Fruit fly (Drosophila melanogaster) whole organism, embryonic: ENCODE results near the gene CG42764.

ENCODE experiments used
- Abd-B ChIP-seq: fragments of 200-800 bp; sonication (Bioruptor generic); optimal IDR thresholded peaks from 2 replicates; lab custom pipeline; 2018; ENCODE audit warnings: missing biosample characterization, mild to moderate bottlenecking, missing genetic modification characterization, moderate library complexity
- Ada2b ChIP-seq: fragments of 200-800 bp; sonication (Bioruptor generic); IDR thresholded peaks from 2 replicates; pipeline ENCODE4 v1.3.6; 2022; ENCODE audit warnings: missing biosample characterization, missing genetic modification characterization
- Adf1 ChIP-seq: fragments of 200-800 bp; sonication (Bioruptor generic); IDR thresholded peaks from 2 replicates; pipeline ENCODE4 v1.3.6; 2022; ENCODE audit warnings: missing biosample characterization, missing genetic modification characterization
- Bdp1 ChIP-seq: fragments of 200-800 bp; sonication (Bioruptor generic); optimal IDR thresholded peaks from 3 replicates; lab custom pipeline; 2016; ENCODE audit warnings: missing biosample characterization, missing genetic modification characterization
- C15 ChIP-seq: fragments of 200-800 bp; sonication (Bioruptor generic); IDR thresholded peaks from 3 replicates; pipeline ENCODE4 v1.3.6; 2022; ENCODE audit warnings: missing biosample characterization, missing genetic modification characterization
- CG1024 ChIP-seq: fragments of 200-800 bp; sonication (Bioruptor generic); IDR thresholded peaks from 2 replicates; pipeline ENCODE4 v1.3.6; 2022; ENCODE audit warnings: missing biosample characterization, missing genetic modification characterization
- CG10543 ChIP-seq: fragments of 200-800 bp; sonication (Bioruptor generic); optimal IDR thresholded peaks from 3 replicates; lab custom pipeline; 2017; ENCODE audit warnings: missing biosample characterization, mild to moderate bottlenecking, missing genetic modification characterization, moderate library complexity
- CG11723 ChIP-seq: fragments of 200-800 bp; sonication (Bioruptor generic); optimal IDR thresholded peaks from 2 replicates; lab custom pipeline; 2017; ENCODE audit warnings: missing biosample characterization, mild to moderate bottlenecking, missing genetic modification characterization
- CG1233 ChIP-seq: fragments of 200-800 bp; sonication (Bioruptor generic); optimal IDR thresholded peaks from 4 replicates; lab custom pipeline; 2018; ENCODE audit warnings: missing biosample characterization, mild to moderate bottlenecking, missing genetic modification characterization
- CG12391 ChIP-seq: fragments of 200-800 bp; sonication (Bioruptor generic); optimal IDR thresholded peaks from 3 replicates; lab custom pipeline; 2018; ENCODE audit warnings: missing biosample characterization, mild to moderate bottlenecking, missing genetic modification characterization, moderate library complexity
- CG12942 ChIP-seq: fragments of 200-800 bp; sonication (Bioruptor generic); optimal IDR thresholded peaks from 3 replicates; lab custom pipeline; 2016; ENCODE audit warnings: missing biosample characterization, missing genetic modification characterization
- CG13894 ChIP-seq: fragments of 200-800 bp; sonication (Bioruptor generic); optimal IDR thresholded peaks from 3 replicates; lab custom pipeline; 2018; ENCODE audit warnings: missing biosample characterization, mild to moderate bottlenecking, missing genetic modification characterization, moderate library complexity
- CG14860 ChIP-seq: fragments of 200-800 bp; sonication (Bioruptor generic); IDR thresholded peaks from 3 replicates; pipeline ENCODE4 v1.3.6; 2022; ENCODE audit warnings: missing biosample characterization, missing genetic modification characterization; ENCODE audit not compliant: partially characterized antibody
- CG15269 ChIP-seq: fragments of 200-800 bp; sonication (Bioruptor generic); optimal IDR thresholded peaks from 2 replicates; lab custom pipeline; 2018; ENCODE audit warnings: missing biosample characterization, mild to moderate bottlenecking, missing genetic modification characterization, moderate library complexity
- CG1529 ChIP-seq: fragments of 200-800 bp; sonication (Bioruptor generic); optimal IDR thresholded peaks from 3 replicates; lab custom pipeline; 2018; ENCODE audit warnings: missing biosample characterization, missing genetic modification characterization
- CG17186 ChIP-seq: fragments of 200-800 bp; sonication (Bioruptor generic); optimal IDR thresholded peaks from 3 replicates; lab custom pipeline; 2017; ENCODE audit warnings: missing biosample characterization, missing genetic modification reagents, missing genetic modification characterization
- CG17568 ChIP-seq: fragments of 200-800 bp; sonication (Bioruptor generic); optimal IDR thresholded peaks from 2 replicates; lab custom pipeline; 2018; ENCODE audit warnings: missing biosample characterization, mild to moderate bottlenecking, missing genetic modification characterization, moderate library complexity
- CG32772 ChIP-seq: fragments of 200-800 bp; sonication (Bioruptor generic); IDR thresholded peaks from 2 replicates; pipeline ENCODE4 v1.3.6; 2022; ENCODE audit warnings: missing biosample characterization, missing genetic modification characterization
- CG3281 ChIP-seq: fragments of 200-800 bp; sonication (Bioruptor generic); optimal IDR thresholded peaks from 3 replicates; lab custom pipeline; 2017; ENCODE audit warnings: missing biosample characterization, mild to moderate bottlenecking, missing genetic modification characterization
- CG43689 ChIP-seq: fragments of 200-800 bp; sonication (Bioruptor generic); IDR thresholded peaks from 2 replicates; pipeline ENCODE4 v1.3.6; 2022; ENCODE audit warnings: missing biosample characterization, missing genetic modification characterization
- CG6765 ChIP-seq: fragments of 200-800 bp; sonication (Bioruptor generic); optimal IDR thresholded peaks from 3 replicates; lab custom pipeline; 2017; ENCODE audit warnings: missing biosample characterization, mild to moderate bottlenecking, missing genetic modification characterization
- CG6813 ChIP-seq: fragments of 200-800 bp; sonication (Bioruptor generic); optimal IDR thresholded peaks from 2 replicates; lab custom pipeline; 2017; ENCODE audit warnings: missing biosample characterization, missing genetic modification characterization, mild to moderate bottlenecking, moderate library complexity, missing genetic modification reagents
- CG6854 ChIP-seq: fragments of 200-800 bp; sonication (Bioruptor generic); optimal IDR thresholded peaks from 3 replicates; lab custom pipeline; 2017; ENCODE audit warnings: missing biosample characterization, mild to moderate bottlenecking, missing genetic modification characterization
- CG7963 ChIP-seq: fragments of 200-800 bp; sonication (Bioruptor generic); IDR thresholded peaks from 3 replicates; pipeline ENCODE4 v1.3.6; 2022; ENCODE audit warnings: missing biosample characterization, missing genetic modification characterization; ENCODE audit not compliant: partially characterized antibody
- CG9437 ChIP-seq: fragments of 200-800 bp; sonication (Bioruptor generic); optimal IDR thresholded peaks from 2 replicates; lab custom pipeline; 2018; ENCODE audit warnings: missing biosample characterization, mild to moderate bottlenecking, missing genetic modification characterization
- CG9817 ChIP-seq: fragments of 200-800 bp; sonication (Bioruptor generic); optimal IDR thresholded peaks from 2 replicates; lab custom pipeline; 2018; ENCODE audit warnings: missing biosample characterization, mild to moderate bottlenecking, missing genetic modification characterization, moderate library complexity
- D19B ChIP-seq: fragments of 200-800 bp; sonication (Bioruptor generic); optimal IDR thresholded peaks from 2 replicates; lab custom pipeline; 2017; ENCODE audit warnings: missing biosample characterization, mild to moderate bottlenecking, missing genetic modification characterization
- Fer3 ChIP-seq: fragments of 200-800 bp; sonication (Bioruptor generic); optimal IDR thresholded peaks from 2 replicates; lab custom pipeline; 2018; ENCODE audit warnings: missing biosample characterization, mild to moderate bottlenecking, missing genetic modification characterization, moderate library complexity
- NK7.1 ChIP-seq: fragments of 200-800 bp; sonication (Bioruptor generic); optimal IDR thresholded peaks from 3 replicates; lab custom pipeline; 2016; ENCODE audit warnings: missing biosample characterization, missing genetic modification characterization
- Xbp1 ChIP-seq: fragments of 200-800 bp; sonication (Bioruptor generic); optimal IDR thresholded peaks from 3 replicates; lab custom pipeline; 2016; ENCODE audit warnings: missing biosample characterization, mild to moderate bottlenecking, missing genetic modification characterization
- bowl ChIP-seq: fragments of 200-800 bp; sonication (Bioruptor generic); IDR thresholded peaks from 2 replicates; pipeline ENCODE4 v1.3.6; 2022; ENCODE audit warnings: missing biosample characterization, missing genetic modification characterization
- cato ChIP-seq: fragments of 200-800 bp; sonication (Bioruptor generic); optimal IDR thresholded peaks from 2 replicates; lab custom pipeline; 2016; ENCODE audit warnings: missing biosample characterization, missing genetic modification characterization, borderline replicate concordance
- dimm ChIP-seq: fragments of 200-800 bp; sonication (Bioruptor generic); IDR thresholded peaks from 2 replicates; pipeline ENCODE4 v1.3.6; 2022; ENCODE audit warnings: missing biosample characterization, missing genetic modification characterization
- eve ChIP-seq, 2 experiments: fragments of >200 bp; optimal IDR thresholded peaks; 2 replicates each; lab custom pipeline; 2017; ENCODE audit warnings: missing biosample characterization in 2 of 2, missing genetic modification characterization in 2 of 2
- fd102C ChIP-seq: fragments of 200-800 bp; sonication (Bioruptor generic); optimal IDR thresholded peaks from 2 replicates; lab custom pipeline; 2018; ENCODE audit warnings: missing biosample characterization, mild to moderate bottlenecking, missing genetic modification characterization, moderate library complexity
- ftz-f1 ChIP-seq: fragments of 200-800 bp; sonication (Bioruptor generic); optimal IDR thresholded peaks from 2 replicates; lab custom pipeline; 2016; ENCODE audit warnings: missing biosample characterization, missing genetic modification characterization
- gem ChIP-seq: fragments of 200-800 bp; sonication (Bioruptor generic); optimal IDR thresholded peaks from 2 replicates; lab custom pipeline; 2019; ENCODE audit warnings: missing biosample characterization, mild to moderate bottlenecking, missing genetic modification characterization, moderate library complexity
- gfzf ChIP-seq: fragments of 200-800 bp; sonication (Bioruptor generic); optimal IDR thresholded peaks from 2 replicates; lab custom pipeline; 2016; ENCODE audit warnings: missing biosample characterization, mild to moderate bottlenecking, missing genetic modification characterization, moderate library complexity
- gsb ChIP-seq: fragments of 200-800 bp; sonication (Bioruptor generic); IDR thresholded peaks from 2 replicates; pipeline ENCODE4 v1.3.6; 2022; ENCODE audit warnings: missing biosample characterization, missing genetic modification characterization
- nmo ChIP-seq: fragments of 200-800 bp; sonication (Bioruptor generic); optimal IDR thresholded peaks from 2 replicates; lab custom pipeline; 2018; ENCODE audit warnings: missing biosample characterization, mild to moderate bottlenecking, missing genetic modification characterization, moderate library complexity
- pan ChIP-seq, 4 experiments: fragments of >200 bp in 3 of 4; fragments of 200-800 bp in 1 of 4; sonication (Bioruptor generic) in 1 of 4; optimal IDR thresholded peaks in 3 of 4; IDR thresholded peaks in 1 of 4; 2 replicates each; pipeline versions ENCODE4 v1.3.6 to Lab custom; 2017 to 2022; ENCODE audit warnings: missing biosample characterization in 2 of 4, missing genetic modification characterization in 2 of 4, mixed read lengths in 1 of 4
- pfk ChIP-seq: fragments of 200-800 bp; sonication (Bioruptor generic); optimal IDR thresholded peaks from 2 replicates; lab custom pipeline; 2018; ENCODE audit warnings: missing biosample characterization, mild to moderate bottlenecking, missing genetic modification characterization, moderate library complexity
- psq ChIP-seq: fragments of 200-800 bp; sonication (Bioruptor generic); optimal IDR thresholded peaks from 2 replicates; lab custom pipeline; 2017; ENCODE audit warnings: missing biosample characterization, missing genetic modification characterization
- salm ChIP-seq: fragments of 200-800 bp; sonication (Bioruptor generic); optimal IDR thresholded peaks from 2 replicates; lab custom pipeline; 2018; ENCODE audit warnings: missing biosample characterization, mild to moderate bottlenecking, missing genetic modification characterization
- slou ChIP-seq: fragments of 200-800 bp; sonication (Bioruptor generic); optimal IDR thresholded peaks from 3 replicates; lab custom pipeline; 2016; ENCODE audit warnings: missing biosample characterization, missing genetic modification characterization
- slp2 ChIP-seq: fragments of 200-800 bp; sonication (Bioruptor generic); optimal IDR thresholded peaks from 2 replicates; lab custom pipeline; 2016; ENCODE audit warnings: missing biosample characterization, missing genetic modification characterization
- sna ChIP-seq: fragments of 200-800 bp; sonication (Bioruptor generic); IDR thresholded peaks from 2 replicates; pipeline ENCODE4 v1.3.6; 2022; ENCODE audit warnings: missing biosample characterization, missing genetic modification characterization; ENCODE audit not compliant: partially characterized antibody
- sob ChIP-seq: fragments of 200-800 bp; sonication (Bioruptor generic); IDR thresholded peaks from 2 replicates; pipeline ENCODE4 v1.3.6; 2022; ENCODE audit warnings: missing biosample characterization, missing genetic modification characterization
- vfl ChIP-seq: fragments of 200-800 bp; sonication (Bioruptor generic); optimal IDR thresholded peaks from 2 replicates; lab custom pipeline; 2016; ENCODE audit warnings: missing biosample characterization, missing genetic modification characterization
- wek ChIP-seq: fragments of 200-800 bp; sonication (Bioruptor generic); optimal IDR thresholded peaks from 3 replicates; lab custom pipeline; 2018; ENCODE audit warnings: missing biosample characterization, mild to moderate bottlenecking, missing genetic modification characterization, moderate library complexity
- zfh1 ChIP-seq: fragments of 200-800 bp; sonication (Bioruptor generic); IDR thresholded peaks from 3 replicates; pipeline ENCODE4 v1.3.6; 2022; ENCODE audit warnings: missing biosample characterization, missing genetic modification characterization

The CG42764 gene

DNA sequence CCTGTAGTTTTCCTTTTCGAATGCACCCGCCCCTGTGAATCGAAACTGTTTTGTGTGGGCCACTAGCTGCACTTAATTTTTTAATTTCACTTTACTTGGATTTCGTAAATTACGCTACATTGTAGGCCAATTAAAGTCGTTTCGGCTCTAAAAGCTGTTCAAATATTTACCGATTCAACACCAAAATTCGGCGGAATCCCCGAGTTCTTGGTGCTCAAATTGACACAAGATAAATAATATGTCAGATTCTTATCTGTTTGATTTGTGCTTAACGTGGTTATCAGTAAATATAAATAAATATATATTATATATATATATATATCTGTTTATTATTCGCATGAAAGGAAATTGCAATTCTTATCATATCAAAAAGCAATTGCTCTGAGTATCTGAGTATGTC is 17.9 kb downstream of the CG42764 start (continued):
- TF ChIP-seq sob (no peak), CG13894 (tag; lab: Kevin White, UChicago) (no peak), CG10543 (GFP tag; lab: Kevin White, UChicago) (peak; percentile 49), ftz-f1 (GFP tag; lab: Kevin White, UChicago) (no peak), Xbp1 (no peak), wek (GFP tag; lab: Kevin White, UChicago) (peak; percentile 51), CG7963 (GFP tag; lab: Robert Waterston, UW) (no peak), psq (GFP tag; lab: Kevin White, UChicago) (no peak), CG3281 (peak; percentile 80), pfk (GFP tag; lab: Kevin White, UChicago) (no peak), vfl (GFP tag; lab: Kevin White, UChicago) (no peak), Fer3 (tag; lab: Kevin White, UChicago) (peak; percentile 61), slp2 (GFP tag; lab: Kevin White, UChicago) (no peak), C15 (no peak), CG14860 (no peak), CG9437 (GFP tag; lab: Kevin White, UChicago) (no peak), gem (peak; percentile 27), D19B (peak; percentile 9), Abd-B (GFP tag; lab: Kevin White, UChicago) (no peak), fd102C (GFP tag; lab: Kevin White, UChicago) (peak; percentile 48), Ada2b (GFP tag; lab: Robert Waterston, UW) (no peak), CG1024 (GFP tag; lab: Robert Waterston, UW) (no peak), CG12942 (GFP tag; lab: Kevin White, UChicago) (no peak), CG43689 (GFP tag; lab: Robert Waterston, UW) (no peak), NK7.1 (GFP tag; lab: Kevin White, UChicago) (no peak), sna (no peak), CG9817 (tag; lab: Kevin White, UChicago) (peak; percentile 29), CG1233 (GFP tag; lab: Kevin White, UChicago) (peak; percentile 66), Bdp1 (GFP tag; lab: Kevin White, UChicago) (no peak), dimm (GFP tag; lab: Robert Waterston, UW) (no peak), CG11723 (no peak), zfh1 (GFP tag; lab: Robert Waterston, UW) (no peak), CG1529 (GFP tag; lab: Kevin White, UChicago) (no peak), CG17568 (GFP tag; lab: Kevin White, UChicago) (peak; percentile 68), CG6854 (GFP tag; lab: Kevin White, UChicago) (peak; percentile 74), Adf1 (GFP tag; lab: Robert Waterston, UW) (no peak), CG6765 (GFP tag; lab: Kevin White, UChicago) (peak; percentile 69), CG6813 (GFP tag; lab: Kevin White, UChicago) (peak; percentile 83), CG17186 (no peak), bowl (GFP tag; lab: Robert Waterston, UW) (no peak), nmo (GFP tag; lab: Kevin White, UChicago) (no peak), eve (GFP tag; optimal IDR thresholded peaks at IDR 0.05; lab: Kevin White, UChicago) (no peak), gsb (GFP tag; lab: Robert Waterston, UW) (no peak), pan (optimal IDR thresholded peaks at IDR 0.05; lab: Kevin White, UChicago) (no peak), pan (GFP tag; optimal IDR thresholded peaks at IDR 0.05 in 1 of 2, IDR thresholded peaks at IDR 0.05 in 1 of 2) (no peak), slou (GFP tag; lab: Kevin White, UChicago) (no peak), CG15269 (tag; lab: Kevin White, UChicago) (peak; percentile 24), CG12391 (tag; lab: Kevin White, UChicago) (no peak), CG32772 (no peak), gfzf (GFP tag; lab: Kevin White, UChicago) (no peak), salm (tag; lab: Kevin White, UChicago) (peak; percentile 31), cato (no peak)
